Worm (Caenorhabditis elegans) whole organism, late embryonic: ENCODE results near the gene F26F2.8.

Source experiments
- K09A11.1 ChIP-seq: sonication (generic microtip); optimal IDR thresholded peaks from 2 replicates; lab custom pipeline; 2017; ENCODE audit warnings: antibody characterized with exemption, mild to moderate bottlenecking, missing genetic modification characterization, missing compliant biosample characterization; ENCODE audit not compliant: insufficient read depth
- ahr-1 ChIP-seq: sonication (generic microtip); optimal IDR thresholded peaks from 2 replicates; lab custom pipeline; 2016; ENCODE audit warnings: missing genetic modification characterization, missing compliant biosample characterization
- ceh-22 ChIP-seq: sonication (generic microtip); optimal IDR thresholded peaks from 2 replicates; lab custom pipeline; 2017; ENCODE audit warnings: missing biosample characterization, missing genetic modification characterization
- ceh-31 ChIP-seq: sonication (generic microtip); optimal IDR thresholded peaks from 2 replicates; lab custom pipeline; 2016; ENCODE audit warnings: missing genetic modification characterization, missing compliant biosample characterization
- ceh-6 ChIP-seq: fragments of 200-800 bp; sonication (Bioruptor generic); optimal IDR thresholded peaks from 2 replicates; lab custom pipeline; 2018; ENCODE audit warnings: mild to moderate bottlenecking, missing genetic modification characterization, missing compliant biosample characterization
- eyg-1 ChIP-seq: sonication (generic microtip); optimal IDR thresholded peaks from 2 replicates; lab custom pipeline; 2016; ENCODE audit warnings: missing genotype, missing genetic modification characterization, missing compliant biosample characterization
- fax-1 ChIP-seq: sonication (generic microtip); optimal IDR thresholded peaks from 2 replicates; lab custom pipeline; 2016; ENCODE audit warnings: missing genotype, missing genetic modification characterization, missing compliant biosample characterization
- hlh-6 ChIP-seq: sonication (generic microtip); optimal IDR thresholded peaks from 2 replicates; lab custom pipeline; 2016; ENCODE audit warnings: missing genotype, missing genetic modification characterization, missing compliant biosample characterization
- nhr-11 ChIP-seq: fragments of 150-350 bp; optimal IDR thresholded peaks from 2 replicates; lab custom pipeline; 2014; ENCODE audit warnings: missing biosample characterization, missing genetic modification characterization
- pha-4 ChIP-seq: fragments of 150-350 bp; optimal IDR thresholded peaks from 2 replicates; lab custom pipeline; 2018; ENCODE audit warnings: missing biosample characterization, missing genetic modification reagents, missing genetic modification characterization
- pqm-1 ChIP-seq: sonication (generic microtip); optimal IDR thresholded peaks from 2 replicates; lab custom pipeline; 2016; ENCODE audit warnings: missing genetic modification characterization, missing compliant biosample characterization

- TF ChIP-seq hlh-6, result no peak
- no peak for TF ChIP-seq ahr-1
- TF ChIP-seq ceh-31 (tag; lab: Kevin White, UChicago), result no peak
- no peak for TF ChIP-seq fax-1 (tag; lab: Kevin White, UChicago)
- no peak for TF ChIP-seq nhr-11 (tag; lab: Kevin White, UChicago)
- no peak for TF ChIP-seq pqm-1 (tag; lab: Kevin White, UChicago)
- TF ChIP-seq ceh-6 (GFP tag; lab: Kevin White, UChicago), result no peak
- TF ChIP-seq eyg-1, result no peak
- TF ChIP-seq K09A11.1, result no peak
- TF ChIP-seq pha-4 (tag; lab: Kevin White, UChicago), result no peak
- TF ChIP-seq ceh-22, result no peak
Measured at ce11 chrV:20545742-20546141, 33.6 kb upstream of the F26F2.8 start.
